Fruit fly (Drosophila melanogaster): ENCODE data around the gene CG11771.

DNA sequence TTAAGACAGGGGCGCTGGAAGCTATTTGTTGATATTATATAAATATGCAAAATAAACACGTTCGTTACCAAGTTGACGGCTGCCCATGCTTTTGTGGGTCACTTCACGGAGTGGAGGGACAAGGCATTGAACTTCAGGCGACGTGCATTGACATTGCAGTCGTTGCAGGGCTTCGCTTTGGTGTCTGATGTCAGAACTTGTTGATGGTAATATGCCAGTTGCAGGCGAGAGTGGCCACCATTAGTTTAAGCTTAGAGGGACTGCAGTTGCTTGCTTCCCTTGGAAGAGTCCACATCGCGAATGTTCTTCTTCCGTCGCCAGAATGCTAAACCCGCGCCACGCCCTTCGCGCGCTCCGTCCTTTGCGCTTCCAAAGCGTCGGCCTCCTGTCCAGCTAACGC, 15.5 kb downstream of the CG11771 start, which contains the start of gene mah:
- no peak for TF ChIP-seq pan (optimal IDR thresholded peaks at IDR 0.05)
- TF ChIP-seq psq (optimal IDR thresholded peaks at IDR 0.05), result no peak
- TF ChIP-seq Dll (optimal IDR thresholded peaks at IDR 0.05), result no peak
- TF ChIP-seq usp (GFP tag; optimal IDR thresholded peaks at IDR 0.05), result no peak

Measured in whole organism.